Worm (Caenorhabditis elegans): ENCODE results near the gene F52C9.5.

F52C9.5 gene

ce11 chrIII:5264813-5265212 is 37.2 kb upstream of the F52C9.5 start, which contains the start of gene gro-1:
Gene gro-1, plus strand, starts transcription at chrIII:5265113.
- no peak for TF ChIP-seq pha-4 (tag; optimal IDR thresholded peaks at IDR 0.05)
- no peak for TF ChIP-seq ttx-3 (tag; optimal IDR thresholded peaks at IDR 0.05)
- no peak for TF ChIP-seq ceh-30 (tag; optimal IDR thresholded peaks at IDR 0.05)
- TF ChIP-seq nhr-11 (tag; optimal IDR thresholded peaks at IDR 0.05): no peak
- no peak for TF ChIP-seq sox-4 (tag; optimal IDR thresholded peaks at IDR 0.05)
- no peak for TF ChIP-seq pha-2 (tag; optimal IDR thresholded peaks at IDR 0.05)
- TF ChIP-seq ref-2 (tag; optimal IDR thresholded peaks at IDR 0.05): no peak
- no peak for TF ChIP-seq ahr-1 (tag; optimal IDR thresholded peaks at IDR 0.05)
- no peak for TF ChIP-seq ceh-19 (GFP tag; optimal IDR thresholded peaks at IDR 0.05)

ce11 chrIII:5267217-5267906 is 34.7 kb upstream of the F52C9.5 start, which contains the start of gene ZC395.5:
Gene ZC395.5, plus strand, starts transcription at chrIII:5267848.
- TF ChIP-seq fkh-10 (GFP tag; optimal IDR thresholded peaks at IDR 0.05): no peak
- no peak for TF ChIP-seq syd-9 (tag; optimal IDR thresholded peaks at IDR 0.05)
- TF ChIP-seq ztf-16 (tag; optimal IDR thresholded peaks at IDR 0.05): no peak
- no peak for TF ChIP-seq ets-4 (tag; optimal IDR thresholded peaks at IDR 0.05)
- no peak for TF ChIP-seq K02D7.2 (tag; optimal IDR thresholded peaks at IDR 0.05)
- no peak for TF ChIP-seq ceh-19 (GFP tag; optimal IDR thresholded peaks at IDR 0.05)
- no peak for TF ChIP-seq zip-5 (tag; optimal IDR thresholded peaks at IDR 0.05)
- no peak for TF ChIP-seq sdc-2 (tag; optimal IDR thresholded peaks at IDR 0.05)
- TF ChIP-seq odd-2 (tag; optimal IDR thresholded peaks at IDR 0.05): no peak
- no peak for TF ChIP-seq ceh-6 (GFP tag; optimal IDR thresholded peaks at IDR 0.05)

- TF ChIP-seq dve-1 (tag; optimal IDR thresholded peaks at IDR 0.05) (no peak), F13H6.1 (tag; optimal IDR thresholded peaks at IDR 0.05) (no peak), Y22D7AL.16 (tag; optimal IDR thresholded peaks at IDR 0.05) (no peak), ceh-31 (tag; optimal IDR thresholded peaks at IDR 0.05) (no peak), ceh-6 (GFP tag; optimal IDR thresholded peaks at IDR 0.05) (no peak), ahr-1 (tag; optimal IDR thresholded peaks at IDR 0.05) (no peak), pros-1 (tag; optimal IDR thresholded peaks at IDR 0.05) (no peak), ceh-14 (tag; optimal IDR thresholded peaks at IDR 0.05) (no peak), ztf-16 (tag; optimal IDR thresholded peaks at IDR 0.05) (no peak)
Measured at ce11 chrIII:5268486-5268885, 33.5 kb upstream of the F52C9.5 start.

DNA sequence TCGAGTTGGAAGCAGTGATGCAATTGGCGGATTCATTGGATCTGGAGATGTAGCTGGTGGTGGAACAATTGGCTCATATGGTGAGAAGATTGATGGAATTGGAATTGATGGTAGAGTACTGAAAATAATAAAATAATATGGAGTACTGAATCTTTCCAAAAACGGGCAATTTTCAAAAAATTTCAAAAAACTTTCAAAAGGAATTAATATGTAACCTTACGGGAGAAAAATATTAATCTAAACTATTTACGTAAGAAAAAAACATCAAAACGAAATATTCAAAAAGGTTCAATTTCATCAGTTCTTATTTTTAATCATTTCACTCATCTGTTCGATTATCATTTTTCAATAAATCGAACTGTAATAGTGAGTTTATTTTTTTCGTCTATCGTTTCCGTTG is 32.2 kb upstream of the F52C9.5 start, which contains the start of gene ZC395.4:
ZC395.4 (plus strand) TSS at position 301 of the 400 bp plus-strand sequence.
- TF ChIP-seq elt-4 (tag; optimal IDR thresholded peaks at IDR 0.05) (no peak), unc-86 (tag; optimal IDR thresholded peaks at IDR 0.05) (no peak), C08G9.2 (tag; optimal IDR thresholded peaks at IDR 0.05) (no peak), F13H6.1 (tag; optimal IDR thresholded peaks at IDR 0.05) (no peak), lim-6 (tag; optimal IDR thresholded peaks at IDR 0.05) (no peak)

DNA sequence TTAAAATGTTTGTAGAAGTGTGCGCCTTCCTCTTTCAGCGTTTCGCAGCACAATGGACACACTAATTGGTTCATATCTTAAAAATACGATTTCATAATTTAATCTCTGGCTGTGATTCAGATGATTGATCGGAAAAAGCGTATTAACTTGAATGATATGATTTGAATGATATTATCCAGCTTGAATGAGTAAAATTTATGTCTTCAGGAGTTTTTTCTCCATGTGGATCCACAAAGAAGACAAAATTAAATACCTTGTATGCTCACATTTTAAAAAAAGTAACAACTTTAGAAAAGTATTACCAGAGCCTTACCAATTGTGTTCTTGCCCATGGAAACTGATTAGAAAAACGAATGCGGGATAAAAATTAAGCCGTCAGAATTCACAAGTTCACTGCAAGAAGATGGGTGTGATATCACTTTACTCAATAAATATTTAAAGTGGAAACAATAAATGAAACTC is 28.6 kb upstream of the F52C9.5 start, which contains the start of gene ztf-8:
ztf-8 (minus strand) TSS at position 76 of the 462 bp plus-strand sequence.
- TF ChIP-seq C08G9.2 (tag; optimal IDR thresholded peaks at IDR 0.05) (no peak), hlh-6 (tag; optimal IDR thresholded peaks at IDR 0.05) (no peak)

ce11 chrIII:5274250-5274649 is 27.8 kb upstream of the F52C9.5 start:
- TF ChIP-seq hlh-6 (tag; optimal IDR thresholded peaks at IDR 0.05) (no peak), C38D4.7 (GFP tag; optimal IDR thresholded peaks at IDR 0.05) (no peak), K09A11.1 (tag; optimal IDR thresholded peaks at IDR 0.05; ENCODE audit: insufficient read depth) (no peak), ceh-14 (tag; optimal IDR thresholded peaks at IDR 0.05) (no peak), dmd-4 (tag; optimal IDR thresholded peaks at IDR 0.05; ENCODE audit: borderline replicate concordance) (no peak), odd-2 (tag; optimal IDR thresholded peaks at IDR 0.05) (no peak), hlh-13 (GFP tag; optimal IDR thresholded peaks at IDR 0.05) (no peak)
